Fruit fly (Drosophila melanogaster): Measurements from ENCODE around the gene CG12991.

DNA sequence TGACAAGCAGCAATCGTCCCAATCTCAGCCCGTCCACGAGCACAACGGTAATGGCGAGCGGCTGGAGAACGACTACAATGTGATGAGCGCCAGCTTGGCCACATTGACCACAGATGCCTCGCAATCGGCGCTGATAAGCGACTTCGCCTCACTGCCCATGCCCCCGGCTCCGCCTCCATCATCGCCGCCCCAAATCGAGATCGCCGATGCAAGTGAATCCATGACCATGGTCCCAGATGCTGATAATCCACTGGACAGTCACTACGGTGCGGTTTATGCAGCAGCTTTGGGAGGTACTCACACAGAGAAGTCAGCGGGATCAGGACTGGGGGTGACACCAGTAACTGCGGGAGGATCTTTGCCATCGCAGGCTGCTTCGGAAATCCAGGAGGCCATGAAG is 22.8 kb downstream of the CG12991 start:
- TF ChIP-seq usp (GFP tag; optimal IDR thresholded peaks at IDR 0.05) (no peak), dmrt93B (GFP tag; optimal IDR thresholded peaks at IDR 0.05) (no peak)

All from whole organism, wandering third instar larva.